Worm (Caenorhabditis elegans) whole organism, mixed stage, embryonic: ENCODE measurements around the gene T26E4.4.
"Not testable (repeated sequence)": the region's sequence is repeated elsewhere in the genome, so short reads cannot be mapped to it uniquely, and the experiment has no call there.

Experiments
- blmp-1 ChIP-seq: fragments of 150-350 bp; optimal IDR thresholded peaks from 2 replicates; lab custom pipeline; 2014; ENCODE audit warnings: missing biosample characterization, missing genetic modification characterization
- ceh-83 ChIP-seq: fragments of 200-800 bp; sonication (Bioruptor generic); optimal IDR thresholded peaks from 2 replicates; lab custom pipeline; 2018; ENCODE audit warnings: mild to moderate bottlenecking, missing genetic modification characterization, missing compliant biosample characterization
- ces-1 ChIP-seq: fragments of 150-350 bp; optimal IDR thresholded peaks from 2 replicates; lab custom pipeline; 2014; ENCODE audit warnings: missing biosample characterization, missing genetic modification reagents, missing genetic modification characterization
- elt-1 ChIP-seq: sonication (generic microtip); optimal IDR thresholded peaks from 2 replicates; lab custom pipeline; 2017; ENCODE audit warnings: missing genetic modification characterization, mild to moderate bottlenecking, missing compliant biosample characterization, antibody characterized with exemption, moderate library complexity, borderline replicate concordance; ENCODE audit not compliant: insufficient read depth
- ham-2 ChIP-seq: fragments of 200-800 bp; sonication (Bioruptor generic); optimal IDR thresholded peaks from 2 replicates; lab custom pipeline; 2018; ENCODE audit warnings: mild to moderate bottlenecking, missing genetic modification characterization, missing compliant biosample characterization
- nhr-237 ChIP-seq: fragments of 150-350 bp; optimal IDR thresholded peaks from 2 replicates; lab custom pipeline; 2014; ENCODE audit warnings: missing biosample characterization, missing genetic modification characterization
- sem-2 ChIP-seq: fragments of 200-800 bp; sonication (Bioruptor generic); optimal IDR thresholded peaks from 2 replicates; lab custom pipeline; 2018; ENCODE audit warnings: mild to moderate bottlenecking, missing genetic modification characterization, missing compliant biosample characterization
- unc-62 ChIP-seq: fragments of 150-350 bp; optimal IDR thresholded peaks from 2 replicates; lab custom pipeline; 2014; ENCODE audit warnings: missing biosample characterization, missing genetic modification reagents, missing genetic modification characterization

- TF ChIP-seq sem-2 (GFP tag; lab: Kevin White, UChicago); ceh-83 (GFP tag; lab: Kevin White, UChicago); blmp-1 (tag; lab: Kevin White, UChicago); unc-62 (GFP tag; lab: Kevin White, UChicago); ces-1 (GFP tag; lab: Kevin White, UChicago); elt-1 (tag; lab: Kevin White, UChicago); nhr-237; ham-2 (GFP tag; lab: Kevin White, UChicago): not testable (repeated sequence)
These were observed 37.6 kb downstream of the T26E4.4 start, which contains the start of gene str-8 for ce11 chrV:15754731-15755130.
